Worm (Caenorhabditis elegans) whole organism, early embryonic: ENCODE measurements around the gene gur-4.

ENCODE experiments used
- B0310.2 ChIP-seq: sonication (generic microtip); optimal IDR thresholded peaks from 2 replicates; lab custom pipeline; 2016; ENCODE audit warnings: mild to moderate bottlenecking, missing genetic modification characterization, missing compliant biosample characterization
- F13C5.2 ChIP-seq: sonication (generic microtip); optimal IDR thresholded peaks from 2 replicates; lab custom pipeline; 2017; ENCODE audit warnings: mild to moderate bottlenecking, missing genetic modification characterization, inconsistent platforms, missing compliant biosample characterization
- aly-1 ChIP-seq: sonication (generic microtip); optimal IDR thresholded peaks from 2 replicates; lab custom pipeline; 2016; ENCODE audit warnings: missing genetic modification characterization, missing compliant biosample characterization
- ama-1 ChIP-seq: fragments of 150-350 bp; optimal IDR thresholded peaks from 2 replicates; lab custom pipeline; 2014
- ceh-13 ChIP-seq: fragments of 200-800 bp; sonication (Bioruptor generic); optimal IDR thresholded peaks from 2 replicates; lab custom pipeline; 2018; ENCODE audit warnings: mild to moderate bottlenecking, missing genetic modification characterization, missing compliant biosample characterization
- ceh-36 ChIP-seq: sonication (generic microtip); optimal IDR thresholded peaks from 2 replicates; lab custom pipeline; 2016; ENCODE audit warnings: missing genetic modification characterization, inconsistent platforms, missing compliant biosample characterization
- ets-7 ChIP-seq: sonication (generic microtip); optimal IDR thresholded peaks from 2 replicates; lab custom pipeline; 2016; ENCODE audit warnings: missing genotype, missing genetic modification characterization, missing compliant biosample characterization
- flt-1 ChIP-seq: fragments of 200-800 bp; sonication (Bioruptor generic); IDR thresholded peaks from 2 replicates; pipeline ENCODE4 v1.3.6; 2022; ENCODE audit warnings: missing genetic modification characterization, missing compliant biosample characterization
- hmbx-1 ChIP-seq: sonication (generic microtip); optimal IDR thresholded peaks from 2 replicates; lab custom pipeline; 2016; ENCODE audit warnings: mild to moderate bottlenecking, missing genetic modification characterization, missing compliant biosample characterization
- hmg-4 ChIP-seq: fragments of 200-800 bp; sonication (Bioruptor generic); optimal IDR thresholded peaks from 2 replicates; lab custom pipeline; 2018; ENCODE audit warnings: mild to moderate bottlenecking, missing genetic modification characterization, missing compliant biosample characterization
- hnd-1 ChIP-seq: sonication (generic microtip); optimal IDR thresholded peaks from 2 replicates; lab custom pipeline; 2016; ENCODE audit warnings: missing genetic modification characterization, missing compliant biosample characterization
- pes-1 ChIP-seq: fragments of 200-800 bp; sonication (Bioruptor generic); IDR thresholded peaks from 2 replicates; pipeline ENCODE4 v1.3.6; 2022; ENCODE audit warnings: missing genetic modification reagents, missing genetic modification characterization, missing compliant biosample characterization
- scrt-1 ChIP-seq: fragments of 200-800 bp; sonication (Bioruptor generic); IDR thresholded peaks from 2 replicates; pipeline ENCODE4 v1.3.6; 2022; ENCODE audit warnings: missing genetic modification characterization, missing compliant biosample characterization
- sea-1 ChIP-seq: fragments of 200-800 bp; sonication (Bioruptor generic); conservative IDR thresholded peaks from 2 replicates; pipeline ENCODE4 v1.3.6; 2022; ENCODE audit warnings: missing genetic modification characterization, missing compliant biosample characterization
- tbx-11 ChIP-seq: fragments of 200-800 bp; sonication (Bioruptor generic); IDR thresholded peaks from 2 replicates; pipeline ENCODE4 v1.3.6; 2022; ENCODE audit warnings: missing genetic modification characterization, missing compliant biosample characterization
- tbx-37 ChIP-seq: fragments of 200-800 bp; sonication (Bioruptor generic); conservative IDR thresholded peaks from 2 replicates; pipeline ENCODE4 v1.3.6; 2022; ENCODE audit warnings: missing genetic modification reagents, missing genetic modification characterization, missing compliant biosample characterization
- tra-4 ChIP-seq: sonication (generic microtip); optimal IDR thresholded peaks from 2 replicates; lab custom pipeline; 2017; ENCODE audit warnings: missing genetic modification characterization, missing compliant biosample characterization

The gur-4 gene

DNA sequence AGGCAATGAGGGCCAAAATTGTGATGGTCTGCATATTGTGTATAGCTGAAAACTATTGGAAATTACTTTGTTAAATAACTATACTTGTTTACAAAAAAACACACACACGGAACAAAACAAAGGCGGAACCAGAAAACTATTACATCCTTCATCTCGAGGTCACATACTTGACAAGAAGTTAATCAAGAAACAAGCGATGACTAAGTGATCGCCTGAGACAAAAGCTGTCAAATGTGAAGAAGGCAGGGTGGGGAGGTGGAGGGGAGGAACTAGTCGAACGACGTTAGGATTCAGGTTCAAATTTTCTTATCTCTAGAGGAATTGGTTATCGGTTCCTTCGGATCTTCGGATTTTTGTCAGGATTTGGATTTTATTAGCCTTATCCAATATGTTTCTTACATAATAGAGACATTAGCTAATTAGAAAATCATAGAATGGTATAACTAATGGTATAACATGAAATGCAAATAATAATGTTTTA is 4.7 kb downstream of the gur-4 start, which contains the start of gene cpg-7:
Gene cpg-7, minus strand, starts transcription at position 51 of the 481 bp plus-strand sequence.
- TF ChIP-seq ets-7 (tag; lab: Kevin White, UChicago) (no peak), pes-1 (GFP tag; lab: Robert Waterston, UW) (no peak), tbx-11 (GFP tag; lab: Robert Waterston, UW) (no peak), tra-4 (tag; lab: Kevin White, UChicago) (no peak), hnd-1 (tag; lab: Kevin White, UChicago) (no peak), scrt-1 (no peak), hmbx-1 (tag; lab: Kevin White, UChicago) (no peak), sea-1 (GFP tag; lab: Robert Waterston, UW) (no peak), B0310.2 (tag; lab: Kevin White, UChicago) (no peak), tbx-37 (GFP tag; lab: Robert Waterston, UW) (no peak), hmg-4 (GFP tag; lab: Kevin White, UChicago) (no peak), aly-1 (tag; lab: Kevin White, UChicago) (no peak), ama-1 (lab: Kevin White, UChicago) (no peak), flt-1 (GFP tag; lab: Robert Waterston, UW) (no peak), F13C5.2 (tag; lab: Kevin White, UChicago) (no peak), ceh-13 (no peak), ceh-36 (tag; lab: Kevin White, UChicago) (no peak)

DNA sequence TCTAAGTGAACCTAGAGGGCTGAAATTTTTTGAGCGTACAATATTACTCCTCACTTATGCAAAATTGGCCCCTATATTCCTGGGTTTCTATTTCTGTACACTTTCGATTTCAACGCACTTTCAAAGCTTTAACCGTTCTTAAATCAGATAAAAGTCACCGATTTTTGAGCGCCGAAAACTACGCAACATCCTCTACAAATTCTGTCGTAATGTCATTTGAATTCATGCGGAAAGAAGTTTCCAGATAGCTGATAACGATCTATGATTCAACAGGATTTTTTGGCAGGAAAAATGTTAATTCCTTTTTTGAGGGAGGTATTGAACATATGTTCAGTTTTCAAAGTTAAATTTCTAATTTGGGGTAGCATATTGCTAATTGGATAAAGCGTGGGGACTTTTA is 8.3 kb downstream of the gur-4 start:
- TF ChIP-seq pes-1 (GFP tag; lab: Robert Waterston, UW), result no peak
- no peak for TF ChIP-seq ama-1 (lab: Kevin White, UChicago)
- no peak for TF ChIP-seq tra-4 (tag; lab: Kevin White, UChicago)
- no peak for TF ChIP-seq hmg-4 (GFP tag; lab: Kevin White, UChicago)
- TF ChIP-seq hmbx-1 (tag; lab: Kevin White, UChicago), result no peak
- TF ChIP-seq tbx-37 (GFP tag; lab: Robert Waterston, UW), result no peak
- TF ChIP-seq flt-1 (GFP tag; lab: Robert Waterston, UW), result no peak
- no peak for TF ChIP-seq F13C5.2 (tag; lab: Kevin White, UChicago)
- TF ChIP-seq ceh-36 (tag; lab: Kevin White, UChicago), result no peak
- no peak for TF ChIP-seq ceh-13
- no peak for TF ChIP-seq tbx-11 (GFP tag; lab: Robert Waterston, UW)
- TF ChIP-seq ets-7 (tag; lab: Kevin White, UChicago), result no peak
- TF ChIP-seq aly-1 (tag; lab: Kevin White, UChicago), result no peak
- no peak for TF ChIP-seq sea-1 (GFP tag; lab: Robert Waterston, UW)
- TF ChIP-seq hnd-1 (tag; lab: Kevin White, UChicago), result no peak
- no peak for TF ChIP-seq scrt-1
- no peak for TF ChIP-seq B0310.2 (tag; lab: Kevin White, UChicago)

DNA sequence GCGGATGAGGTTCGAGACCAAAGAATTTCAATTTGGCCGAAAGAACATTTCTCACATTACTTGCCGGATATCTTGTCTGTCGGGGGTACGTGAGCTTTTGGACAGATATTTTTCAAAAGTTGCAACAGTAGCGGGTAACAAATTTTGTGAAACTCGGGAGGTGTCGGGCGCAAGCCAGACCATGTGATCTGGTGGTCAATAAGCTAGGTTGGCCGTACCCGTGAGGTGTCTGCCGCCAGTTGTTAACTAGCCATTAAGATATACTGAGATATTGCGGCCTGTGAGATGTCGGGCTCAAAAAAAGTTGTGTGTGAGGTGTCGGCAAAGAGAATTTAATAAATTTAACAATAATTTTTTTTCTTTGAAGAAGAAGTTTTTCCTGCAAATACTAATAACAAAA is 13.8 kb downstream of the gur-4 start:
- TF ChIP-seq pes-1 (GFP tag; lab: Robert Waterston, UW), result no peak
- no peak for TF ChIP-seq tbx-37 (GFP tag; lab: Robert Waterston, UW)
- TF ChIP-seq flt-1 (GFP tag; lab: Robert Waterston, UW), result no peak

DNA sequence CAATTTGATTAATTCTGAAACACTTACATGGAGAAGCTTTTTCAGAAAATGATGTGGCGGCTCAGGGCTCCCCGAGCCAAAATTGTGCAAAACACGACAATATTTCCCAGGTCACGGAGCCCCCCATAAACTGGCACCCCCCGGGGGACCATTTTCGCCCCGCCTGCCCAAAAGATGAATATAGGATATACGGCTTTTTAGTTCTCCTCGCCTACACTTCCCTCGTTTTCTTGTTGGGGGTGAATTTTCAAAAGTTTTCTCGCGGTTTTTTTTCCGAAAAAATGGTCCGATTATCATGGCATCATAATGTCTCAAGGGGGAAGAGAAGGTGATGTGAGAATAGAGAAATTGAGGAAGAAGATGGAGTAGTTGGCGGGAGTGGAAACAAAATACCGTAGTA is 17.5 kb downstream of the gur-4 start, which contains the start of gene K09E4.4:
Gene K09E4.4, minus strand, starts transcription at position 101 of the 400 bp plus-strand sequence.
- TF ChIP-seq tra-4 (tag; lab: Kevin White, UChicago) (no peak), sea-1 (GFP tag; lab: Robert Waterston, UW) (no peak)

DNA sequence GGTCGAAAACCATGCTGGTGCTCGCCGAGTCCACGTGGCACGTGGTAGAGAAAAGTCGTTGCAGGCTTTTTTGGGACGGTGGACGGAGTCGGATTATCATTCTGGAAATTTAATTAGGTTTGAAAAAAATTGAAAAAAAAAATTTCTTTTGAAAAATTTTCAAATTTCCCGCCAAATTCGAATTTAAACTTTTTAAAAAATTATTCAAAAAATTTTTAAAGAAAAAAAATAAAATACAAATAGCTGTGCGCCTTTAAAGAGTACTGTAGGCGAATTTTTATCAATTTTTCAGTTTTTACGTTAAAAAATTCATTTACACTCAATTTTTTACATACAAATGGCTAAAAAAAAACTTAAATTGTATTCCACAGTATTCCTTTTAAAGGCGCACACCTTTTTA is 22.3 kb downstream of the gur-4 start, which contains the start of gene K09E4.3:
Gene K09E4.3, minus strand, starts transcription at position 101 of the 400 bp plus-strand sequence.
- no peak for TF ChIP-seq hnd-1 (tag; lab: Kevin White, UChicago)
- no peak for TF ChIP-seq tra-4 (tag; lab: Kevin White, UChicago)
- no peak for TF ChIP-seq scrt-1
- no peak for TF ChIP-seq hmbx-1 (tag; lab: Kevin White, UChicago)
- TF ChIP-seq flt-1 (GFP tag; lab: Robert Waterston, UW), result no peak
- no peak for TF ChIP-seq hmg-4 (GFP tag; lab: Kevin White, UChicago)
- TF ChIP-seq ceh-13, result no peak

DNA sequence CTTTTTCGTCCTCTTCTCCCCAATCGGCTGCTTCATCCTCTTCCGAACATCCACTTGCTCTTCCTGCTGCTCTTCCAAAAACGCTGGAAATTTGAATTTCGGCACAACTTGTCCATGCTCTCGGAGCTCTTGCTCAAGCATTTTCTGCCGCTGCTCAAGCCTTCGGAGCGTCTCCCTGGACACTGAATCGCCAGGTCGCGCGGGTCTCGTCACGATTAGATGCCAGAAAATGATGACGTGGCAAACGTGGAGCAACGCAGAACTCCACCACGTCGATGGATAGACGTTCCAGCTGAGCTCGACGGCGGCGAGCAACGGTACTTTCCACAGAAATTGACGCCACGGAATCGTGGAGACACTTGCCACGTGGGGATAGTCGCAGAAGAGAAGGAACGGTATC is 24.6 kb downstream of the gur-4 start:
- no peak for TF ChIP-seq tra-4 (tag; lab: Kevin White, UChicago)
- no peak for TF ChIP-seq hmbx-1 (tag; lab: Kevin White, UChicago)
- TF ChIP-seq tbx-11 (GFP tag; lab: Robert Waterston, UW), result no peak
- TF ChIP-seq hmg-4 (GFP tag; lab: Kevin White, UChicago), result no peak
- no peak for TF ChIP-seq sea-1 (GFP tag; lab: Robert Waterston, UW)
- TF ChIP-seq tbx-37 (GFP tag; lab: Robert Waterston, UW), result no peak
- no peak for TF ChIP-seq B0310.2 (tag; lab: Kevin White, UChicago)
- TF ChIP-seq ama-1 (lab: Kevin White, UChicago), result no peak
- TF ChIP-seq F13C5.2 (tag; lab: Kevin White, UChicago), result no peak
- TF ChIP-seq hnd-1 (tag; lab: Kevin White, UChicago), result no peak
- TF ChIP-seq flt-1 (GFP tag; lab: Robert Waterston, UW), result no peak
- no peak for TF ChIP-seq aly-1 (tag; lab: Kevin White, UChicago)
- no peak for TF ChIP-seq ets-7 (tag; lab: Kevin White, UChicago)
- no peak for TF ChIP-seq scrt-1
- TF ChIP-seq pes-1 (GFP tag; lab: Robert Waterston, UW), result no peak

DNA sequence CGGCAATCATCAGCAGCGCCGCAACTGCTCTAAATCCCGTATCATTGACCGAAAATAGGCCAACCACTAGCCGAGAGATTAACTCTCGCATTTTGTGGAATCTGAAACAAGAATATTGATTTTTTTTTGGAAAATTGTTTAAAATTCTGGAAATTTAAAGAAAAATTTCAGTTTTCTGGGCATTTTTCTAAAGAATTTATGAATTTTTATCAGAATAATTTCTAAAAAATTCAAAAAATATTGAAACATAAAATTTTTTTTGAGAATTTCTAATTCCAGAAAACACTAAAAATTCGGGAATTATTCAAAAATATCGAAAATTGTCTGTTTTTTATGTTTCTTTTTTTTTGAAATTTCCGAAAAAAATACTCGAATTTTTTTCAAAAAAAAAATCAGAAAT is 28.2 kb downstream of the gur-4 start, which contains the start of gene algn-3:
Gene algn-3, minus strand, starts transcription at position 101 of the 400 bp plus-strand sequence.
- no peak for TF ChIP-seq B0310.2 (tag; lab: Kevin White, UChicago)
- no peak for TF ChIP-seq tbx-37 (GFP tag; lab: Robert Waterston, UW)
- TF ChIP-seq tbx-11 (GFP tag; lab: Robert Waterston, UW), result no peak
- TF ChIP-seq sea-1 (GFP tag; lab: Robert Waterston, UW), result no peak
- TF ChIP-seq hmbx-1 (tag; lab: Kevin White, UChicago), result no peak
- no peak for TF ChIP-seq ets-7 (tag; lab: Kevin White, UChicago)
- no peak for TF ChIP-seq scrt-1
- no peak for TF ChIP-seq hnd-1 (tag; lab: Kevin White, UChicago)
- no peak for TF ChIP-seq ceh-13
- no peak for TF ChIP-seq pes-1 (GFP tag; lab: Robert Waterston, UW)
- TF ChIP-seq hmg-4 (GFP tag; lab: Kevin White, UChicago), result no peak
- no peak for TF ChIP-seq ceh-36 (tag; lab: Kevin White, UChicago)
- TF ChIP-seq aly-1 (tag; lab: Kevin White, UChicago), result no peak
- TF ChIP-seq tra-4 (tag; lab: Kevin White, UChicago), result no peak
